Fruit fly (Drosophila melanogaster): ENCODE results near the gene PpD3.
A peak's percentile ranks its signal among the peaks of the same experiment; 100 is the strongest.

The PpD3 gene

dm6 chr3R:9702567-9702966 is 45.1 kb upstream of the PpD3 start (continued):
- TF ChIP-seq CG3407 (GFP tag; optimal IDR thresholded peaks at IDR 0.05) (peak; percentile 82), CG10431 (GFP tag; optimal IDR thresholded peaks at IDR 0.05) (peak; percentile 27), Mrtf (GFP tag; IDR thresholded peaks at IDR 0.05) (no peak), NK7.1 (GFP tag; optimal IDR thresholded peaks at IDR 0.05) (peak; percentile 82), CG13424 (tag; optimal IDR thresholded peaks at IDR 0.05) (peak; percentile 87), dpn (GFP tag; optimal IDR thresholded peaks at IDR 0.05) (peak; percentile 84 to 87), CG14441 (GFP tag; IDR thresholded peaks at IDR 0.05) (no peak), crol (GFP tag; IDR thresholded peaks at IDR 0.05) (no peak), shn (GFP tag; optimal IDR thresholded peaks at IDR 0.05) (peak; percentile 82), stc (GFP tag; IDR thresholded peaks at IDR 0.05) (no peak), CG10654 (GFP tag; optimal IDR thresholded peaks at IDR 0.05) (peak; percentile 84), vfl (GFP tag; optimal IDR thresholded peaks at IDR 0.05) (peak; percentile 81), CG16813 (GFP tag; IDR thresholded peaks at IDR 0.05; ENCODE audit: partially characterized antibody) (no peak), CG17612 (GFP tag; IDR thresholded peaks at IDR 0.05) (no peak), CG17361 (GFP tag; IDR thresholded peaks at IDR 0.05) (no peak), CG4820 (GFP tag; optimal IDR thresholded peaks at IDR 0.05) (peak; percentile 88), CG6791 (GFP tag; IDR thresholded peaks at IDR 0.05; ENCODE audit: partially characterized antibody) (no peak), TFAM (GFP tag; optimal IDR thresholded peaks at IDR 0.05) (peak; percentile 37), ems (GFP tag; optimal IDR thresholded peaks at IDR 0.05) (peak; percentile 85), seq (GFP tag; IDR thresholded peaks at IDR 0.05) (no peak), CG11560 (tag; IDR thresholded peaks at IDR 0.05) (no peak), tap (tag; optimal IDR thresholded peaks at IDR 0.05) (peak; percentile 92), Xrp1 (GFP tag; IDR thresholded peaks at IDR 0.05) (no peak), ash1 (GFP tag; optimal IDR thresholded peaks at IDR 0.05) (peak; percentile 47), dan (GFP tag; IDR thresholded peaks at IDR 0.05) (no peak), CG15696 (tag; optimal IDR thresholded peaks at IDR 0.05) (peak; percentile 69), CG1792 (GFP tag; optimal IDR thresholded peaks at IDR 0.05) (peak; percentile 71), mld (GFP tag; IDR thresholded peaks at IDR 0.05; ENCODE audit: partially characterized antibody) (no peak), H2.0 (GFP tag; IDR thresholded peaks at IDR 0.05) (no peak), CG8089 (GFP tag; optimal IDR thresholded peaks at IDR 0.05) (peak; percentile 80), Hr78 (GFP tag; optimal IDR thresholded peaks at IDR 0.05) (peak in 1 of 2 experiments; percentile 5), BtbVII (GFP tag; optimal IDR thresholded peaks at IDR 0.05) (peak; percentile 92), CG13123 (GFP tag; optimal IDR thresholded peaks at IDR 0.05) (peak; percentile 73), fd102C (GFP tag; optimal IDR thresholded peaks at IDR 0.05) (peak; percentile 78), tna (GFP tag; IDR thresholded peaks at IDR 0.05; ENCODE audit: partially characterized antibody) (no peak), luna (GFP tag; optimal IDR thresholded peaks at IDR 0.05) (peak; percentile 44), unpg (GFP tag; optimal IDR thresholded peaks at IDR 0.05) (peak; percentile 95), fru (optimal IDR thresholded peaks at IDR 0.05) (no peak), gem (tag; optimal IDR thresholded peaks at IDR 0.05) (peak; percentile 94), Camta (GFP tag; optimal IDR thresholded peaks at IDR 0.05) (peak; percentile 82), inv (GFP tag; IDR thresholded peaks at IDR 0.05; ENCODE audit: partially characterized antibody) (no peak), eyg (GFP tag; optimal IDR thresholded peaks at IDR 0.05) (peak; percentile 69), CG12942 (GFP tag; optimal IDR thresholded peaks at IDR 0.05) (peak; percentile 76), vvl (GFP tag; IDR thresholded peaks at IDR 0.05) (no peak), Adf1 (GFP tag; IDR thresholded peaks at IDR 0.05) (no peak), CG6854 (GFP tag; optimal IDR thresholded peaks at IDR 0.05) (peak; percentile 84), CG14965 (GFP tag; optimal IDR thresholded peaks at IDR 0.05; ENCODE audit: borderline replicate concordance) (no peak), CG13287 (GFP tag; IDR thresholded peaks at IDR 0.05; ENCODE audit: partially characterized antibody) (no peak), MTF-1 (GFP tag; optimal IDR thresholded peaks at IDR 0.05; ENCODE audit: borderline replicate concordance) (peak; percentile 78), grau (tag; optimal IDR thresholded peaks at IDR 0.05) (peak; percentile 91), CG15269 (tag; optimal IDR thresholded peaks at IDR 0.05) (peak; percentile 93), cad (GFP tag; optimal IDR thresholded peaks at IDR 0.05) (no peak)

Data from whole organism, embryonic.